Fruit fly (Drosophila melanogaster) ovary, adult (tissue): ENCODE results near the gene CG17139.

Source experiments
- CG17801 ChIP-seq: fragments of 200-800 bp; optimal IDR thresholded peaks from 2 replicates; lab custom pipeline; 2019; ENCODE audit warnings: missing biosample characterization, mild to moderate bottlenecking, missing genetic modification characterization, moderate library complexity; ENCODE audit not compliant: partially characterized antibody

The CG17139 gene

DNA sequence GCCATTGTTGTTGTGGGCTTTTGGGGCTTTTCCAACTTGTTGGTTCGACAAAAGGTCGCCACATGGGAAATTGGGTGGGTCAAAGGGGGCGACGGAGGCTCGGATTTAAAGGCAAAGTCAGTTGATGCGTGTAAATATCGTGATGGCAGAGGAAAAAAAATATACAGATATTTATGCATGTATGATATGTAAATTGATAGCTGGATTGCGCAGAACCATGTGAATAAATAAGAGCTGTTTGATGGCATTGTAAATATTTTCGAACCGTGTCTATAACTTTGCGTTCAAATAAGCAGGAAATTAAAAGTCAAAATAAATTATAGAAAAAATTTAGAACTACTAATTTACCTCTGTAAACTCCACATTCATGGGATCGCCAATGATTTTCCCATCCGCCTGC is 22.8 kb downstream of the CG17139 start:
- no peak for TF ChIP-seq CG17801 (GFP tag; lab: Kevin White, UChicago)

DNA sequence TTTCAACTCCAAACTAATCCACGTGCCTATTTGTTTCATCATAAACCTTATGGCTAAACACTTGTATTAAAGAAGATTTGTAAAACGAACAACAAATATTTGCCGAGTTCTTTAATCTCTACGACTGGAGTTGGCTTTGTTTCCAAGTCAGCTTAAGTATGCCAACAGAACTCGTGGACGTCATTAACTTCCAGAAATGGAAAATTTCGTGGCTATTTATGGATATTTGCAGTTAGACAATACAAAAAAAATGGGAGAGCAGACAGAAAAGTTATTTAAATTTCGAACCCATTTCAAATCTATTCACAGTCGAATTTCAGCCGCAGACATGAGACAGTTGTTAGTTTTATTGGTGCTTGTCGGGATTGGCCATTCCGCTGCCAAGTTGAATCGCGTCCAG is 25.1 kb downstream of the CG17139 start, which contains the start of gene CG17134:
TSS of gene CG17134 (plus strand) at position 301 of the 400 bp plus-strand sequence.
- no peak for TF ChIP-seq CG17801 (GFP tag; lab: Kevin White, UChicago)

DNA sequence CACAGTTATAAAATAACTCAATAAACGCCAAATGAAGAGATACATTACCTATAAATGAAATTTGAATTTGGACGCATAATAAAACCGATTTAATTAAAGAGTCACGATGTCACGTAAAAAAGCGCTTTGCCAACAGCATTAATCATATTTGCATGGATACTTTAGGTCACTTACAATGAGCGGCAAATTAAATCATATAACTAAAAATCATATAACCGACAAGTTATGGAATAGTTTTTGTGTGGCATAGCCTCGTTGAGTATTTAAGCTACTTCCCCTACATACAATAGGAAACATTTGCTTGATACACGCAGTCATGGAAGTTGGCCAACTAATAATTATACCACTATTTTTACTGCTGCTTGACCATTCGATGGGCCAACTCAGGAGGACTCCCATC is 26.7 kb downstream of the CG17139 start, which contains the start of gene CG6508:
TSS of gene CG6508 (plus strand) at position 301 of the 400 bp plus-strand sequence.
- no peak for TF ChIP-seq CG17801 (GFP tag; lab: Kevin White, UChicago)

DNA sequence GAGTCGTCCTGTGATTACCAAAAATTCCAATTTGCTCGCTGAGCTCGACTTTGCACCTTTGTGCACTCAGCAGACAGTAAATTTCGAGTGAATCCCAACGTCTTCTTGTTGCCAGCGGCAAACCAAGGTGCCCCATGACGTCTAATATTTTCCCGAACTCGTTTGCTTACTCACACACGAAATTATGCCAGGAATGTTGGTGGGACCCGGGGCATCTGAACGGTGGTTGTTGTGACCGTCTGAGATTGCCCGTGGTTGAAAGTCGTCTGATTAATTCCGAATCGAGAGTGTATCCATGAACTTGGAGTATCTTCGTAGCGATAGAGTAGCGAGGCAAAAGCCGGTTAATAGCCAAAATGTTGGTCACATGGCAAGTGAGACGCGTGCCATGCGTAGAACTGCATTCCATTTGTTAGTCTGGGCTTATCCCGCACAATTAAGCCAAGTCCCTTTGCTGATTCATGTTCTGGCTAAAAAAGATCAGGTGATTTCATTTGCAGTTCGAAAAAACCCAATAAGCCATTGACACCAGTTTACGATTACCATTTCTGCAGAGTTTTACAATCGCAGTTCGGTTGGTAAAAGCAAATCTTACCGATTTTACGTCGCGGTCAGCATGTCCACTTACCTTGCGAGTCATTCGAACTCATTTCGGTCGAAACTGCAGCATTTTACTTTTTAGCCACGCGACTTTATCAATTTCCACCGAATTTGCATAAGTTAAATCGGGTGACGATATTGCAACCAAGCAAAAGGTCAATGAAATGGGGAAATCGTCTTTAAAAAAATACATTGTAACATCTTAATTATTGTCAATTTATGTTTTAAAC is 43.3 kb downstream of the CG17139 start:
- TF ChIP-seq CG17801 (GFP tag; lab: Kevin White, UChicago): peak; percentile 74

DNA sequence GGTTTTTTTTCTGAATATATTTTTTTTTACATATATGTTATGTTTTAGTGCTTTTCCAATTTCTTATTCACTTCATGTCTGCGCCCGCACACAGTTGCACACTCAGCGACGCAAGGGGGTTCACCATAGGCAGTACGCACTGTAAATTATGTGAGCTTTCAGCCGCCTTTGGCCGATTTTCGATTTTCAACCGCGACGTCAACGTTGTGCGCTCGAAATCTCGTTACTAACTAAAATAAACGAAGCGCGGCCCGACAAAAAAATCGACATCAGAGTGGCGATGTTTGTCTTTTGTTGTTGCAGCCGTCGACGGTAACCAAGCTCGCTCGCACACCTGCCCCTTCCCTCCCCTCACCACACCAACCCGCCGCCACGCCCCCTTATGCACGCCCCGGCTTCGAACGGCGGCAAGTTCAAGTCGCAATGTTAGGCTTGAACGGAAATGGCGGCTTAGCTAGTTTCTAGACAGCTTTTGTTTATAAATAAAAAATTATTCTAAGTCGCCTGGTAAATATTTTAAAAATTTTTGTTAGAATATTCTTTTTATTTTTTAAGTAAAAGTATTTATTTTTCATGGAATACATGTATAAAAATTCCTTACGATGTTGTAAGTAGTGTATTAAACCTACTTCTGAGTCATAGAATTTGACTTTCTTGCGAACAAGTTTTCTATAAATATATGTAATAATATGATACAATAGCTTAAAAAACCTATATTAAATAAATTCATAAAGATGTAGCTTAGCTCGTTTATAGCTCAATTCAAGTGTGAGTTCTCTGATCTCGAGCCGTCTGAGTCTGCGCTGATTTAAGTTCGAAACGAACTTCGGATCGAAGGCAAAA is 44.4 kb downstream of the CG17139 start, which contains the start of gene CG31869:
TSS of gene CG31869 (minus strand) at position 233 of the 843 bp plus-strand sequence.
- no peak for TF ChIP-seq CG17801 (GFP tag; lab: Kevin White, UChicago)

DNA sequence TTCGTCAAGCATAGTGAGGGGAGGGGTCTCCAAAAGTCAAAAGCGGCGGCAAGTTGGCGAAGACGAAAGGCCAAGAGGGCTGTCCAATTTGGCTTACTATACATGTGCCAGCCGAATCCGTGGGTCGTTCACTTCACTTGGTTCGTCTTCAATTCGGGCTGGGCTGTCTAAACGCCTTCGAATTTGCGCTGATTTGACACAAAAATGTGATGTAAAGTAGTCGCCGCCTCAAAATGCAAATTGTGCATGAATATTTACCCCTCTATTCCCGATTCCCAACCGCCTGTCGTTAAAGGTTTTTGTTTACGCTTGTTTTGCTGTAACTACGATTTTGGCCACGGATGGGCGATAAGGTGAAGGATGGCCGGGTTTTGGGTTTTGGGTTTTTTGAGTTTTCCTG is 49.7 kb downstream of the CG17139 start:
- TF ChIP-seq CG17801 (GFP tag; lab: Kevin White, UChicago): no peak

DNA sequence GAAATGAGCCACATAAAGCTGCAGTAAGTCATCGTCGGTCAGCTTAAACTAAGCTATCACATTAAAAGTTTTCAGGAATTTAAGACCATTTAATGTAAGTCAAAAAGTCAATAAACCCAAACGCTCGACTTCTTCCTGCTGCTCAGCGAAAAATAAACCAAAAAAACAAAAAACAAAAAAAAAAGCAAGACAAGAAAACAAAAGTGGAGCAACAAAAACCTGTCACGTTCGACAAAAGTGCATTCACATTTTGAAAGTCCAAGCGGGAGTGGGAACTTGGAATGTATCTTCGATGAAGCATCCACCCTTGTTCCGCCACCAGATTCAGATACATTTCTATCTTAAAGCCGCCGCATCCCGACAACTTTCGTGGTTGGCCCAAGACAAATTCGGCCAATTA is 51.4 kb downstream of the CG17139 start:
- TF ChIP-seq CG17801 (GFP tag; lab: Kevin White, UChicago): no peak
